Fruit fly (Drosophila melanogaster) S2 (cell line): ENCODE data around the gene Galk.

Experiments
- CG8478 ChIP-seq: fragments of >200 bp; optimal IDR thresholded peaks from 2 replicates; lab custom pipeline; 2018
- CTCF ChIP-seq, 2 experiments: fragments of >200 bp; optimal IDR thresholded peaks; 2 replicates each; lab custom pipeline; 2018

DNA sequence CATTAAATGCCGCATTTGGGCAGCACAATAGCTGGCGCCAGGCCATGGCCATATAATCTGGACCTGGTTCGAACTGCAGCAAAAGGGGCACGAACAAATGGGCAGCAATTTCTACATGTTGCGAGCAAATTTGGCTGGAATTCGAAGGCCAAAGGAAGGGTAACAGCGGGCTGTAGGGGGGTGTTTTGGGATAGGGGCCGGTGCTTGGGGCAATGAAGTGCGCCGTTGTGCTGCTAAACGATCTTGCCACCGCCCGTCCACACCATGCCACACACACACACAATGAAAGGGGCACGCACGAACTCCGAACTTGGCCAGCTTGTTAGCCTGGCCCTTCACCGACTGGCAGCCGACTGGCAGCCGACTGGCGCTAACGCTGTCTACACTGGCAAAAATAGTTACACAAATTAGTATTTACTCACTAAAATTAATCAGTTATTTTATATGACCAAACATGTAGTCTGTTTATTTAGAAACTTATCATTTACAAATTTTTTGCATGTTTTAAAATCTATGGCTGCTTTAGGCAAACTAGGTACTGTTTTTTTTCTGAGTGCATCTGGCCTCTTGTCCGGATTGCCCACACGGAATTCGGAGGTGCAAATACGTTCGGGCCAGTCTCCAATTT lies 48.2 kb upstream of the Galk start:
- TF ChIP-seq CTCF (optimal IDR thresholded peaks at IDR 0.05; lab: Kevin White, UChicago) = no peak
- no peak for TF ChIP-seq CG8478 (lab: Kevin White, UChicago)
